Worm (Caenorhabditis elegans) whole organism, midembryonic: ENCODE results near the gene K08E4.2.

Experiments used
- cog-1 ChIP-seq: sonication (generic microtip); optimal IDR thresholded peaks from 2 replicates; lab custom pipeline; 2016; ENCODE audit warnings: missing genetic modification characterization, missing compliant biosample characterization
- flt-1 ChIP-seq: fragments of 200-800 bp; sonication (Bioruptor generic); IDR thresholded peaks from 2 replicates; pipeline ENCODE4 v1.3.6; 2022; ENCODE audit warnings: missing genetic modification characterization, missing compliant biosample characterization
- klf-2 ChIP-seq: fragments of 200-800 bp; sonication (Bioruptor generic); conservative IDR thresholded peaks from 2 replicates; pipeline ENCODE4 v1.3.6; 2022; ENCODE audit warnings: missing genetic modification reagents, missing genetic modification characterization, missing compliant biosample characterization
- med-1 ChIP-seq: sonication (generic microtip); optimal IDR thresholded peaks from 2 replicates; lab custom pipeline; 2017; ENCODE audit warnings: missing genetic modification characterization, mild to moderate bottlenecking, missing compliant biosample characterization, antibody characterized with exemption, missing genetic modification reagents; ENCODE audit not compliant: insufficient read depth
- ref-1 ChIP-seq: fragments of 200-800 bp; sonication (Bioruptor generic); conservative IDR thresholded peaks from 2 replicates; pipeline ENCODE4 v1.3.6; 2022; ENCODE audit warnings: missing genetic modification reagents, missing genetic modification characterization, missing compliant biosample characterization
- tab-1 ChIP-seq: fragments of 200-800 bp; sonication (Bioruptor generic); IDR thresholded peaks from 2 replicates; pipeline ENCODE4 v1.3.6; 2022; ENCODE audit warnings: missing genetic modification characterization, missing compliant biosample characterization
- ztf-23 ChIP-seq: fragments of 200-800 bp; sonication (Bioruptor generic); IDR thresholded peaks from 2 replicates; pipeline ENCODE4 v1.3.6; 2022; ENCODE audit warnings: missing genetic modification reagents, missing genetic modification characterization, missing compliant biosample characterization
- ztf-29 ChIP-seq: fragments of 200-800 bp; sonication (Bioruptor generic); IDR thresholded peaks from 2 replicates; pipeline ENCODE4 v1.3.6; 2022; ENCODE audit warnings: missing genetic modification reagents, missing genetic modification characterization, missing compliant biosample characterization

ce11 chrIV:12080807-12081206 is 24.4 kb upstream of the K08E4.2 start:
- TF ChIP-seq ztf-23 (no peak), ref-1 (no peak), flt-1 (GFP tag; lab: Robert Waterston, UW) (no peak), tab-1 (GFP tag; lab: Robert Waterston, UW) (no peak), ztf-29 (no peak), klf-2 (no peak), med-1 (no peak), cog-1 (tag; lab: Kevin White, UChicago) (no peak)
